Fruit fly (Drosophila melanogaster): Measurements from ENCODE around the gene Arts.

dm6 chr3L:16635566-16636210 is 33.0 kb downstream of the Arts start:
- TF ChIP-seq Sin3A (optimal IDR thresholded peaks at IDR 0.05) (no peak), h (optimal IDR thresholded peaks at IDR 0.05) (no peak), Myc (optimal IDR thresholded peaks at IDR 0.05) (no peak)

Data from Kc167 (cell line).